Worm (Caenorhabditis elegans) whole organism, young adult: Measurements from ENCODE around the gene ZK1307.3.

Experiments used
- hsf-1 ChIP-seq: fragments of 200-800 bp; sonication (Bioruptor generic); IDR thresholded peaks from 2 replicates; pipeline ENCODE4 v1.3.6; 2022; ENCODE audit warnings: missing genetic modification reagents, missing genetic modification characterization, missing compliant biosample characterization
- lin-26 ChIP-seq: fragments of 200-800 bp; sonication (Bioruptor generic); IDR thresholded peaks from 2 replicates; pipeline ENCODE4 v1.3.6; 2022; ENCODE audit warnings: missing genetic modification reagents, missing genetic modification characterization, missing compliant biosample characterization
- lin-54 ChIP-seq: fragments of 200-800 bp; sonication (Bioruptor generic); optimal IDR thresholded peaks from 2 replicates; lab custom pipeline; 2018; ENCODE audit warnings: mild to moderate bottlenecking, missing genetic modification characterization, missing compliant biosample characterization
- lir-1 ChIP-seq: fragments of 200-800 bp; sonication (Bioruptor generic); conservative IDR thresholded peaks from 2 replicates; pipeline ENCODE4 v1.3.6; 2022; ENCODE audit warnings: missing genetic modification reagents, missing genetic modification characterization, missing compliant biosample characterization

- no peak for TF ChIP-seq lin-54
- TF ChIP-seq lin-26 (GFP tag; lab: Robert Waterston, UW) = no peak
- TF ChIP-seq lir-1 (GFP tag; lab: Robert Waterston, UW) = no peak
- no peak for TF ChIP-seq hsf-1 (GFP tag; lab: Robert Waterston, UW)
Observed at ce11 chrII:9604685-9605084, 48.1 kb downstream of the ZK1307.3 start.
